Fruit fly (Drosophila melanogaster) whole organism, wandering third instar larva: ENCODE data around the gene CG7239.

ENCODE experiments used
- Abd-B ChIP-seq: fragments of >200 bp; optimal IDR thresholded peaks from 2 replicates; lab custom pipeline; 2017; ENCODE audit warnings: missing biosample characterization, missing genetic modification characterization
- Dif ChIP-seq: fragments of 200-275, 200-300 bp; sonication (Bioruptor generic); optimal IDR thresholded peaks from 2 replicates; lab custom pipeline; 2018; ENCODE audit warnings: missing biosample characterization, missing genetic modification characterization; ENCODE audit not compliant: partially characterized antibody
- Hnf4 ChIP-seq: fragments of 200-800 bp; sonication (Bioruptor generic); optimal IDR thresholded peaks from 2 replicates; lab custom pipeline; 2016; ENCODE audit warnings: missing biosample characterization, mild to moderate bottlenecking, missing genetic modification characterization
- Hr78 ChIP-seq: fragments of >200 bp; optimal IDR thresholded peaks from 2 replicates; lab custom pipeline; 2017; ENCODE audit warnings: missing biosample characterization, missing genetic modification characterization
- br ChIP-seq: fragments of 200-800 bp; sonication (Bioruptor generic); optimal IDR thresholded peaks from 2 replicates; lab custom pipeline; 2016; ENCODE audit warnings: missing biosample characterization, missing genetic modification characterization
- brk ChIP-seq: fragments of 200-800 bp; sonication (Bioruptor generic); optimal IDR thresholded peaks from 2 replicates; lab custom pipeline; 2016; ENCODE audit warnings: missing biosample characterization, mild to moderate bottlenecking, missing genetic modification characterization
- fru ChIP-seq: fragments of 200-800 bp; sonication (Bioruptor generic); optimal IDR thresholded peaks from 3 replicates; lab custom pipeline; 2016; ENCODE audit warnings: missing biosample characterization, mild to moderate bottlenecking, missing genetic modification characterization
- lola ChIP-seq: fragments of >200 bp; optimal IDR thresholded peaks from 2 replicates; lab custom pipeline; 2017; ENCODE audit warnings: missing biosample characterization, missing genetic modification characterization
- pan ChIP-seq: fragments of >200 bp; optimal IDR thresholded peaks from 2 replicates; lab custom pipeline; 2017
- psq ChIP-seq: fragments of 200-800 bp; sonication (Bioruptor generic); optimal IDR thresholded peaks from 3 replicates; lab custom pipeline; 2017; ENCODE audit warnings: missing biosample characterization, mild to moderate bottlenecking, missing genetic modification characterization, moderate library complexity
- rgr ChIP-seq: fragments of 200-800 bp; sonication (Bioruptor generic); optimal IDR thresholded peaks from 3 replicates; lab custom pipeline; 2016; ENCODE audit warnings: missing biosample characterization, mild to moderate bottlenecking, missing genetic modification characterization
- sv ChIP-seq: fragments of 200-800 bp; sonication (Bioruptor generic); optimal IDR thresholded peaks from 3 replicates; lab custom pipeline; 2016; ENCODE audit warnings: missing biosample characterization, missing genetic modification characterization

DNA sequence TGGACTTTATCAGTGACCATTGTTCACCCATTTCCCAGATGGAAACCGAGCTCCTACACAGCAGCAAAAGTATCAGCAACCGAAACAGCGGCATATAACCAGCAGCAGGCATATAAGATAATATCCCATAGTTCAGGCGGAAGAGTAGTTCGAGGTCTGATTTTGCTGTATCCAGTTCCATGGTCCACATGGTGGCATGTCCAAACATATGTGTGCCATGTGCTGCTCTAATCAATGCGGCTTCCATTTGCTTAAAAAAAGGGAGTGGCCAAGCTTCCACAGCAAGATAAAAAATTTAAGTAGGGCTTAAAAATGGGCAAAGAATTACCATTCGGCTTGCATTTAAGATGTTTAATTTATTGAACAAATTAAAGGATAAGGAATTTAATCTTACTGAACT lies 21.3 kb upstream of the CG7239 start:
- TF ChIP-seq rgr (GFP tag; lab: Kevin White, UChicago): no peak
- TF ChIP-seq Abd-B (GFP tag; lab: Kevin White, UChicago): no peak
- TF ChIP-seq psq (GFP tag; lab: Kevin White, UChicago): no peak
- TF ChIP-seq lola (GFP tag; lab: Kevin White, UChicago): no peak
- TF ChIP-seq fru (GFP tag; lab: Kevin White, UChicago): no peak
- TF ChIP-seq br (GFP tag; lab: Kevin White, UChicago): no peak
- no peak for TF ChIP-seq Hnf4
- TF ChIP-seq sv (GFP tag; lab: Kevin White, UChicago): no peak
- no peak for TF ChIP-seq Dif
- no peak for TF ChIP-seq brk (GFP tag; lab: Kevin White, UChicago)
- no peak for TF ChIP-seq Hr78 (GFP tag; lab: Kevin White, UChicago)
- no peak for TF ChIP-seq pan (lab: Kevin White, UChicago)
